Worm (Caenorhabditis elegans) whole organism, midembryonic: ENCODE data around the gene ptr-13.

Source experiments
- T22C8.4 ChIP-seq: fragments of 200-800 bp; sonication (Bioruptor generic); IDR thresholded peaks from 2 replicates; pipeline ENCODE4 v1.3.6; 2022; ENCODE audit warnings: missing genetic modification characterization, missing compliant biosample characterization
- cog-1 ChIP-seq: sonication (generic microtip); optimal IDR thresholded peaks from 2 replicates; lab custom pipeline; 2016; ENCODE audit warnings: missing genetic modification characterization, missing compliant biosample characterization
- flt-1 ChIP-seq: fragments of 200-800 bp; sonication (Bioruptor generic); IDR thresholded peaks from 2 replicates; pipeline ENCODE4 v1.3.6; 2022; ENCODE audit warnings: missing genetic modification characterization, missing compliant biosample characterization
- klf-2 ChIP-seq: fragments of 200-800 bp; sonication (Bioruptor generic); conservative IDR thresholded peaks from 2 replicates; pipeline ENCODE4 v1.3.6; 2022; ENCODE audit warnings: missing genetic modification reagents, missing genetic modification characterization, missing compliant biosample characterization
- med-1 ChIP-seq: sonication (generic microtip); optimal IDR thresholded peaks from 2 replicates; lab custom pipeline; 2017; ENCODE audit warnings: missing genetic modification characterization, mild to moderate bottlenecking, missing compliant biosample characterization, antibody characterized with exemption, missing genetic modification reagents; ENCODE audit not compliant: insufficient read depth
- ref-1 ChIP-seq: fragments of 200-800 bp; sonication (Bioruptor generic); conservative IDR thresholded peaks from 2 replicates; pipeline ENCODE4 v1.3.6; 2022; ENCODE audit warnings: missing genetic modification reagents, missing genetic modification characterization, missing compliant biosample characterization
- tab-1 ChIP-seq: fragments of 200-800 bp; sonication (Bioruptor generic); IDR thresholded peaks from 2 replicates; pipeline ENCODE4 v1.3.6; 2022; ENCODE audit warnings: missing genetic modification characterization, missing compliant biosample characterization
- ztf-23 ChIP-seq: fragments of 200-800 bp; sonication (Bioruptor generic); IDR thresholded peaks from 2 replicates; pipeline ENCODE4 v1.3.6; 2022; ENCODE audit warnings: missing genetic modification reagents, missing genetic modification characterization, missing compliant biosample characterization
- ztf-29 ChIP-seq: fragments of 200-800 bp; sonication (Bioruptor generic); IDR thresholded peaks from 2 replicates; pipeline ENCODE4 v1.3.6; 2022; ENCODE audit warnings: missing genetic modification reagents, missing genetic modification characterization, missing compliant biosample characterization

The ptr-13 gene

ce11 chrII:11140140-11140539 lies 22.1 kb downstream of the ptr-13 start, which contains the start of gene F40F8.4:
Gene F40F8.4, minus strand, starts transcription at chrII:11140240.
- TF ChIP-seq T22C8.4, result no peak
- no peak for TF ChIP-seq cog-1 (tag; lab: Kevin White, UChicago)

- TF ChIP-seq tab-1 (GFP tag; lab: Robert Waterston, UW), result no peak
- no peak for TF ChIP-seq ztf-29 (GFP tag; lab: Robert Waterston, UW)
- no peak for TF ChIP-seq cog-1 (tag; lab: Kevin White, UChicago)
- no peak for TF ChIP-seq ref-1 (GFP tag; lab: Robert Waterston, UW)
- no peak for TF ChIP-seq T22C8.4
- no peak for TF ChIP-seq flt-1 (GFP tag; lab: Robert Waterston, UW)
- TF ChIP-seq ztf-23 (GFP tag; lab: Robert Waterston, UW), result no peak
- TF ChIP-seq med-1, result no peak
- no peak for TF ChIP-seq klf-2 (GFP tag; lab: Robert Waterston, UW)
Measured at ce11 chrII:11135773-11136172, 26.5 kb downstream of the ptr-13 start.

ce11 chrII:11134828-11135227 lies 27.5 kb downstream of the ptr-13 start, which contains the start of gene F40F8.5:
Gene F40F8.5, minus strand, starts transcription at chrII:11134928.
- TF ChIP-seq T22C8.4, result no peak
- TF ChIP-seq cog-1 (tag; lab: Kevin White, UChicago), result no peak
- no peak for TF ChIP-seq ztf-29 (GFP tag; lab: Robert Waterston, UW)
- no peak for TF ChIP-seq tab-1 (GFP tag; lab: Robert Waterston, UW)
- TF ChIP-seq med-1, result no peak
- no peak for TF ChIP-seq klf-2 (GFP tag; lab: Robert Waterston, UW)
- TF ChIP-seq ref-1 (GFP tag; lab: Robert Waterston, UW), result no peak
- TF ChIP-seq flt-1 (GFP tag; lab: Robert Waterston, UW), result no peak

- TF ChIP-seq med-1 (no peak), tab-1 (GFP tag; lab: Robert Waterston, UW) (no peak), flt-1 (GFP tag; lab: Robert Waterston, UW) (no peak), cog-1 (tag; lab: Kevin White, UChicago) (peak; percentile 10), ref-1 (GFP tag; lab: Robert Waterston, UW) (no peak), T22C8.4 (no peak)
Measured at ce11 chrII:11132542-11132941, 29.7 kb downstream of the ptr-13 start, which contains the start of gene F40F8.11. Gene F40F8.11, minus strand, starts transcription at chrII:11132590.

- TF ChIP-seq ref-1 (GFP tag; lab: Robert Waterston, UW) (no peak), ztf-29 (GFP tag; lab: Robert Waterston, UW) (no peak), T22C8.4 (no peak), klf-2 (GFP tag; lab: Robert Waterston, UW) (no peak), cog-1 (tag; lab: Kevin White, UChicago) (no peak), ztf-23 (GFP tag; lab: Robert Waterston, UW) (no peak), tab-1 (GFP tag; lab: Robert Waterston, UW) (no peak), flt-1 (GFP tag; lab: Robert Waterston, UW) (no peak), med-1 (no peak)
Measured at ce11 chrII:11129517-11129916, 32.8 kb downstream of the ptr-13 start, which contains the start of gene F40F8.12. Gene F40F8.12, plus strand, starts transcription at chrII:11129817.

ce11 chrII:11128989-11129388 lies 33.3 kb downstream of the ptr-13 start, which contains the start of gene F40F8.3:
Gene F40F8.3, plus strand, starts transcription at chrII:11129289.
- TF ChIP-seq ztf-23 (GFP tag; lab: Robert Waterston, UW), result no peak
- TF ChIP-seq ref-1 (GFP tag; lab: Robert Waterston, UW), result no peak
- no peak for TF ChIP-seq cog-1 (tag; lab: Kevin White, UChicago)
- TF ChIP-seq med-1, result no peak
- no peak for TF ChIP-seq tab-1 (GFP tag; lab: Robert Waterston, UW)
- TF ChIP-seq ztf-29 (GFP tag; lab: Robert Waterston, UW), result no peak
- no peak for TF ChIP-seq flt-1 (GFP tag; lab: Robert Waterston, UW)
- TF ChIP-seq T22C8.4, result no peak
- TF ChIP-seq klf-2 (GFP tag; lab: Robert Waterston, UW), result no peak

ce11 chrII:11127364-11127763 lies 34.9 kb downstream of the ptr-13 start, which contains the start of gene F40F8.1:
Gene F40F8.1, plus strand, starts transcription at chrII:11127664.
- TF ChIP-seq klf-2 (GFP tag; lab: Robert Waterston, UW) (no peak), ztf-29 (GFP tag; lab: Robert Waterston, UW) (no peak), tab-1 (GFP tag; lab: Robert Waterston, UW) (no peak), cog-1 (tag; lab: Kevin White, UChicago) (no peak), med-1 (no peak), T22C8.4 (no peak), ztf-23 (GFP tag; lab: Robert Waterston, UW) (no peak), ref-1 (GFP tag; lab: Robert Waterston, UW) (no peak), flt-1 (GFP tag; lab: Robert Waterston, UW) (no peak)

ce11 chrII:11126312-11127000 lies 35.8 kb downstream of the ptr-13 start, which contains the start of the genes rps-9 and lsm-1:
Gene rps-9, minus strand, starts transcription at chrII:11126362.
Gene lsm-1, plus strand, starts transcription at chrII:11126950.
- TF ChIP-seq med-1, result no peak
- TF ChIP-seq klf-2 (GFP tag; lab: Robert Waterston, UW), result no peak
- no peak for TF ChIP-seq T22C8.4
- no peak for TF ChIP-seq cog-1 (tag; lab: Kevin White, UChicago)
- TF ChIP-seq flt-1 (GFP tag; lab: Robert Waterston, UW), result peak; percentile 46; the same call in 1 of the 2 replicates

- no peak for TF ChIP-seq flt-1 (GFP tag; lab: Robert Waterston, UW)
- TF ChIP-seq ztf-23 (GFP tag; lab: Robert Waterston, UW), result no peak
- TF ChIP-seq ztf-29 (GFP tag; lab: Robert Waterston, UW), result no peak
- no peak for TF ChIP-seq T22C8.4
- no peak for TF ChIP-seq tab-1 (GFP tag; lab: Robert Waterston, UW)
- no peak for TF ChIP-seq ref-1 (GFP tag; lab: Robert Waterston, UW)
- no peak for TF ChIP-seq med-1
- TF ChIP-seq cog-1 (tag; lab: Kevin White, UChicago), result no peak
- TF ChIP-seq klf-2 (GFP tag; lab: Robert Waterston, UW), result no peak
Measured at ce11 chrII:11125059-11125594, 37.2 kb downstream of the ptr-13 start.
